Worm (Caenorhabditis elegans) whole organism, L4/young adult: ENCODE data around the gene har-1.

Experiments used
- W03F9.2 ChIP-seq: fragments of 150-350 bp; optimal IDR thresholded peaks from 2 replicates; lab custom pipeline; 2014; ENCODE audit warnings: missing biosample characterization, missing genetic modification characterization
- him-1 ChIP-seq: sonication (generic microtip); optimal IDR thresholded peaks from 2 replicates; lab custom pipeline; 2016; ENCODE audit warnings: missing genotype, missing genetic modification reagents, missing genetic modification characterization, missing compliant biosample characterization

- TF ChIP-seq him-1 (tag; lab: Kevin White, UChicago): no peak
- TF ChIP-seq W03F9.2 (tag; lab: Kevin White, UChicago): no peak
Observed at ce11 chrIII:4137180-4137579, 14.7 kb upstream of the har-1 start.
